Fruit fly (Drosophila melanogaster): ENCODE data around the gene CG17751.

CG17751 gene

DNA sequence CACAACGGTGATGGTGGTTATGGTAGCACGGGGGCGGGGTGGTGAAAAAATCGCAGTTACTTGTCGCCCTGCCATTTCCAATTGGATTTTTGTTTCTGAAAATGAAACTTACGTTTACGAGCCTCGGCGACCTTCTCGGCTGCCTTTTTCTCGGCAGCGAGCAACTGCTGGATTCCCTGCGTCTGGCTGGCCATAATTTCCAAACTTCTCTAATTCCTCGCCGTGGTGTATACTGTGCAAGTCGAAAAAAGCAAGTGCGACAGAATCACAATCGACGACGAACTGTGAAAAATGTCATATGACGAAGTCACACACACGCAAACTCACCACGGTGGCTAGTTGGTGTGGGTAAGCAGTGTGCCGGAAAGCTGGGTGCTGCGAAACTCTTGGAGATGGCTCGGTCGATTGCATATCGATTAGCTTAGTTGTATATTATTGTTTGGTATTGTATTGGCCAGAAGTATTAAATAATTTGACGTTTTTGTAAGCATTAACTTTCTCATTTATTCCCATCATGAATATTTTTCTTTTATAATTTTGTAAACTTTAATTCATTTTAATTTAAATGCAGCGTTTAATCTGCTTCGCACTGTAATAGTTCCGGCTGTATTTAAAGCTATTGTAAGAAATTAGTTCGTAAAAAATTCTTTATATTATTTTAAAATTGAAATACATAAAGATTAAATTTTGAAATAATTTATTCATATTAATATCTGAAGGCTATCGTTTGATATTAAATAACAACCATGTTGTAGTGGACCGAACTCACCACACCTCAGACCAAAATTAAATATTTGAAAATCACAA is 37.2 kb downstream of the CG17751 start, which contains the start of gene Vha13 (continued):
- TF ChIP-seq CG7556 (GFP tag; optimal IDR thresholded peaks at IDR 0.05): peak; percentile 34
- peak; percentile 83 for TF ChIP-seq CG11456 (GFP tag; IDR thresholded peaks at IDR 0.05)
- TF ChIP-seq CG4282 (GFP tag; optimal IDR thresholded peaks at IDR 0.05): no peak
- TF ChIP-seq Opbp (GFP tag; IDR thresholded peaks at IDR 0.05; ENCODE audit: partially characterized antibody): peak; percentile 82
- TF ChIP-seq Lim3 (GFP tag; IDR thresholded peaks at IDR 0.05): no peak
- peak; percentile 84 for TF ChIP-seq NFAT (GFP tag; IDR thresholded peaks at IDR 0.05)
- peak; percentile 48; the same call in 1 of the 3 replicates for TF ChIP-seq mld (GFP tag; IDR thresholded peaks at IDR 0.05; ENCODE audit: partially characterized antibody)
- TF ChIP-seq HLH3B (GFP tag; IDR thresholded peaks at IDR 0.05): peak; percentile 38; the same call in 1 of the 2 replicates
- peak; percentile 38; the same call in 1 of the 3 replicates for TF ChIP-seq H15 (GFP tag; IDR thresholded peaks at IDR 0.05)
- TF ChIP-seq Abd-B (GFP tag; optimal IDR thresholded peaks at IDR 0.05): no peak
- TF ChIP-seq ab (GFP tag; optimal IDR thresholded peaks at IDR 0.05): peak; percentile 29
- TF ChIP-seq nau (GFP tag; optimal IDR thresholded peaks at IDR 0.05): no peak
- no peak for TF ChIP-seq cwo (GFP tag; optimal IDR thresholded peaks at IDR 0.05)
- peak; percentile 56 for TF ChIP-seq lilli (GFP tag; optimal IDR thresholded peaks at IDR 0.05)
- no peak for TF ChIP-seq CG17802 (tag; optimal IDR thresholded peaks at IDR 0.05)
- TF ChIP-seq CG3726 (GFP tag; IDR thresholded peaks at IDR 0.05): no peak
- peak; percentile 68 for TF ChIP-seq sisA (GFP tag; IDR thresholded peaks at IDR 0.05)
- peak; percentile 18 for TF ChIP-seq CG13287 (GFP tag; IDR thresholded peaks at IDR 0.05; ENCODE audit: partially characterized antibody)
- peak; percentile 40 for TF ChIP-seq CG13894 (tag; optimal IDR thresholded peaks at IDR 0.05)
- TF ChIP-seq Sox102F (GFP tag; optimal IDR thresholded peaks at IDR 0.05): peak; percentile 5
- 0 out of 2 replicates have a peak, but pooled peaks have one; percentile 34 for TF ChIP-seq ttk (GFP tag; IDR thresholded peaks at IDR 0.05)
- TF ChIP-seq CG12219 (GFP tag; optimal IDR thresholded peaks at IDR 0.05): peak; percentile 12
- peak; percentile 26; the same call in 1 of the 2 replicates for TF ChIP-seq CG17328 (GFP tag; IDR thresholded peaks at IDR 0.05)
- TF ChIP-seq Hmx (GFP tag; optimal IDR thresholded peaks at IDR 0.05): no peak
- no peak for TF ChIP-seq fru (optimal IDR thresholded peaks at IDR 0.05)
- TF ChIP-seq peb (GFP tag; IDR thresholded peaks at IDR 0.05): peak; percentile 36; the same call in 1 of the 2 replicates
- TF ChIP-seq prd (optimal IDR thresholded peaks at IDR 0.05): no peak
- peak; percentile 67; the same call in 2 of the 3 replicates for TF ChIP-seq prd (GFP tag; IDR thresholded peaks at IDR 0.05)
- TF ChIP-seq ssp (GFP tag; IDR thresholded peaks at IDR 0.05): peak; percentile 55
- no peak for TF ChIP-seq fd3F (GFP tag; optimal IDR thresholded peaks at IDR 0.05)
- TF ChIP-seq wek (GFP tag; optimal IDR thresholded peaks at IDR 0.05): peak; percentile 54
- peak; percentile 43 for TF ChIP-seq tin (GFP tag; optimal IDR thresholded peaks at IDR 0.05)
- peak; percentile 34; the same call in 1 of the 2 replicates for TF ChIP-seq CG31224 (GFP tag; IDR thresholded peaks at IDR 0.05)
- no peak for TF ChIP-seq CG16815 (GFP tag; optimal IDR thresholded peaks at IDR 0.05)
- TF ChIP-seq CG1832 (GFP tag; optimal IDR thresholded peaks at IDR 0.05): no peak
- TF ChIP-seq CG6175 (GFP tag; IDR thresholded peaks at IDR 0.05): no peak
- no peak for TF ChIP-seq z (GFP tag; IDR thresholded peaks at IDR 0.05)
- peak; percentile 59 for TF ChIP-seq B-H2 (GFP tag; optimal IDR thresholded peaks at IDR 0.05)
- no peak for TF ChIP-seq Dip2 (GFP tag; IDR thresholded peaks at IDR 0.05)
- no peak for TF ChIP-seq Ssrp (tag; optimal IDR thresholded peaks at IDR 0.05)
- TF ChIP-seq CG7928 (GFP tag; optimal IDR thresholded peaks at IDR 0.05): no peak
- TF ChIP-seq Usf (GFP tag; optimal IDR thresholded peaks at IDR 0.05): peak; percentile 33
- no peak for TF ChIP-seq CG7271 (tag; optimal IDR thresholded peaks at IDR 0.05)
- no peak for TF ChIP-seq crc (GFP tag; optimal IDR thresholded peaks at IDR 0.05)
- TF ChIP-seq CG31441 (GFP tag; IDR thresholded peaks at IDR 0.05): peak; percentile 31
- TF ChIP-seq Myb (GFP tag; optimal IDR thresholded peaks at IDR 0.05): peak; percentile 40
- TF ChIP-seq BEAF-32 (GFP tag; optimal IDR thresholded peaks at IDR 0.05): peak; percentile 72
- TF ChIP-seq oc (tag; optimal IDR thresholded peaks at IDR 0.05): no peak
- TF ChIP-seq dimm (GFP tag; IDR thresholded peaks at IDR 0.05): no peak
